Worm (Caenorhabditis elegans) whole organism, L3 larva: ENCODE measurements around the gene F54D12.9.

Experiments
- R02D3.7 ChIP-seq: fragments of 150-350 bp; optimal IDR thresholded peaks from 2 replicates; lab custom pipeline; 2014; ENCODE audit warnings: missing biosample characterization, missing genetic modification characterization
- egl-27 ChIP-seq: sonication (generic microtip); optimal IDR thresholded peaks from 4 replicates; lab custom pipeline; 2017; ENCODE audit warnings: missing biosample characterization, missing genetic modification reagents, missing genetic modification characterization
- fos-1 ChIP-seq: fragments of 150-350 bp; optimal IDR thresholded peaks from 2 replicates; lab custom pipeline; 2014; ENCODE audit warnings: missing biosample characterization, missing genetic modification characterization
- nhr-28 ChIP-seq: fragments of 150-350 bp; optimal IDR thresholded peaks from 2 replicates; lab custom pipeline; 2014; ENCODE audit warnings: missing biosample characterization, missing genetic modification characterization

DNA sequence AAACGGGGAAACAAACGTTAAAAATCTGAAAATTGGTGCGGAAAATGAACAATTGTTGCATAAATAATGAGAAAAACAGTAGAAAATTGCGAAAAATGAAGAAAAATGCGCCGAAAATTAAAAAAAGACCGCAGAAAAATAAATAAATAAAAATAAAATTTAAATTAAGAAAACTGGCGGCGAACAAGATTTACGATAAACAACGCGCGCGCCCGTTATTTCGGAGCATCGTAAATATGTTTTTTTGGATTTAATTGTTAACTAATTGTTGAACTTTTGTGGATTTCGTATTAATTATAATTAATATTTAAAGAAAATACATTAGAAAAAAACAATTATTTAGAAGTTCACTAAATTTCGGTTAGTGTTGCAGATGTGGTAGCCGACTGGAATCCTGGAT is 4.7 kb downstream of the F54D12.9 start:
- no peak for TF ChIP-seq R02D3.7 (tag; lab: Kevin White, UChicago)
- TF ChIP-seq nhr-28 = no peak
- no peak for TF ChIP-seq egl-27 (tag; lab: Kevin White, UChicago)
- no peak for TF ChIP-seq fos-1 (tag; lab: Kevin White, UChicago)
